Worm (Caenorhabditis elegans): ENCODE data around the gene zyx-1.
"Not testable (repeated sequence)": the region's sequence is repeated elsewhere in the genome, so short reads cannot be mapped to it uniquely, and the experiment has no call there.

zyx-1 gene

DNA sequence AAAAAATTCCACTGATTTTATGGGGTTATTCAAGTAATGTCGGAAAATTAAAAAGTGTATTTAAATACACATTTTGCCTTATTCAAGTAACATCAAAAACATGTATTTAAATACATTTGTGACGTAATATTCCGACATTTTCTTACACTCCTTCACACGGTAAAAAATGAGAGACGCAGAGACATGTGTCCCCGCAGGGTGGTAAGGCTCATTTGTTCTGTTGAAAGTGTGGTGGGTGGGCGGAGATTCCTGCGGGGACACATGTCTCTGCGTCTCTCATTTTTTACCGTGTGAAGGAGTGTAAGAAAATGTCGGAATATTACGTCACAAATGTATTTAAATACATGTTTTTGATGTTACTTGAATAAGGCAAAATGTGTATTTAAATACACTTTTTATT lies 40.3 kb upstream of the zyx-1 start (continued):
- TF ChIP-seq snpc-4 (GFP tag; optimal IDR thresholded peaks at IDR 0.05), result not testable (repeated sequence)
- TF ChIP-seq snpc-4 (tag; optimal IDR thresholded peaks at IDR 0.05) (peak in 2 of 4 experiments; percentile 42 to 58), F33H1.4 (GFP tag; IDR thresholded peaks at IDR 0.05) (peak; percentile 49), gei-17 (GFP tag; optimal IDR thresholded peaks at IDR 0.05) (peak; percentile 11), lin-40 (tag; optimal IDR thresholded peaks at IDR 0.05) (peak; percentile 86), Y56A3A.18 (GFP tag; IDR thresholded peaks at IDR 0.05) (peak; percentile 96), rcor-1 (GFP tag; IDR thresholded peaks at IDR 0.05) (peak; percentile 91), Y95B8A.8 (GFP tag; IDR thresholded peaks at IDR 0.05) (0 out of 2 replicates have a peak, but pooled peaks have one; percentile 55), tbp1 (GFP tag; optimal IDR thresholded peaks at IDR 0.05) (peak; percentile 64), dox-1 (GFP tag; IDR thresholded peaks at IDR 0.05) (peak; percentile 77), lin-26 (GFP tag; IDR thresholded peaks at IDR 0.05) (peak; percentile 66; the same call in 1 of the 2 replicates), nfyb-1 (GFP tag; IDR thresholded peaks at IDR 0.05) (peak; percentile 94), ekl-4 (GFP tag; IDR thresholded peaks at IDR 0.05) (peak; percentile 86), hsf-1 (GFP tag; IDR thresholded peaks at IDR 0.05) (0 out of 2 replicates have a peak, but pooled peaks have one; percentile 59), aptf-2 (GFP tag; conservative IDR thresholded peaks at IDR 0.05) (peak; percentile 44; the same call in 1 of the 2 replicates), egl-18 (GFP tag; IDR thresholded peaks at IDR 0.05) (peak; percentile 41; the same call in 1 of the 2 replicates), cebp-1 (GFP tag; IDR thresholded peaks at IDR 0.05) (peak; percentile 65), cebp-1 (tag; optimal IDR thresholded peaks at IDR 0.05) (peak; percentile 76), pbrm-1 (GFP tag; IDR thresholded peaks at IDR 0.05) (peak; percentile 100), mcd-1 (GFP tag; IDR thresholded peaks at IDR 0.05) (peak; percentile 89), egl-44 (GFP tag; IDR thresholded peaks at IDR 0.05) (0 out of 2 replicates have a peak, but pooled peaks have one; percentile 47), nhr-80 (tag; optimal IDR thresholded peaks at IDR 0.05) (peak; percentile 39), K11D2.4 (GFP tag; IDR thresholded peaks at IDR 0.05) (peak; percentile 93), madf-3 (GFP tag; IDR thresholded peaks at IDR 0.05) (peak; percentile 84), atf-7 (tag; optimal IDR thresholded peaks at IDR 0.05) (peak; percentile 25), hmg-20 (GFP tag; IDR thresholded peaks at IDR 0.05) (peak; percentile 81)

DNA sequence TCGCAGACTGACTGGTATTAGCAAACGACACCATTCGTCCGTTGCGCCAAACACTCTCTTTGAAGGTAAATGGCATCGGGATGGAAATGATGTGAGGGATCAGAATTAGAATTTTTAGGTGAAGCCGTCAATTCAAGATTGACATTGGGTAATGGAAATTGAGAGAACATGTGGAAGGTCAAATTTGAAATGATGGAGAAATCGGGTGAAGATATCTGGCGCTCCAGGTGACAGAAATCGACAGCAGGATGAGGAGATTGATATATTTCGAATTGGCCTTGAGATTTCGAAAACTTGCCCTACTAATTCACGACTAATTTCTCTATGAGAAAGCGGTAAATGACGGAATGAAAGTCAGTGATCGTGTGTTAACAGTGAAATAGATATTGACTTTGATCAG lies 34.2 kb upstream of the zyx-1 start:
- TF ChIP-seq let-526 (GFP tag; IDR thresholded peaks at IDR 0.05), result no peak
- no peak for TF ChIP-seq attf-6 (GFP tag; IDR thresholded peaks at IDR 0.05)
- no peak for TF ChIP-seq hmg-1.2 (GFP tag; IDR thresholded peaks at IDR 0.05)
- no peak for TF ChIP-seq Y53F4B.3 (GFP tag; IDR thresholded peaks at IDR 0.05)
- TF ChIP-seq attf-3 (GFP tag; conservative IDR thresholded peaks at IDR 0.05), result no peak
- TF ChIP-seq ekl-4 (GFP tag; IDR thresholded peaks at IDR 0.05), result no peak
- TF ChIP-seq attf-5 (GFP tag; optimal IDR thresholded peaks at IDR 0.05), result no peak
- TF ChIP-seq K11D2.4 (GFP tag; IDR thresholded peaks at IDR 0.05), result no peak
- TF ChIP-seq lsy-27 (tag; optimal IDR thresholded peaks at IDR 0.05; ENCODE audit: borderline replicate concordance, insufficient read depth), result no peak
- no peak for TF ChIP-seq snpc-4 (GFP tag; optimal IDR thresholded peaks at IDR 0.05)
- no peak for TF ChIP-seq snpc-4 (tag; optimal IDR thresholded peaks at IDR 0.05)
- no peak for TF ChIP-seq ceh-100 (GFP tag; IDR thresholded peaks at IDR 0.05)
- no peak for TF ChIP-seq F23B12.7 (tag; optimal IDR thresholded peaks at IDR 0.05; ENCODE audit: insufficient read depth)
- no peak for TF ChIP-seq lir-1 (GFP tag; conservative IDR thresholded peaks at IDR 0.05)

DNA sequence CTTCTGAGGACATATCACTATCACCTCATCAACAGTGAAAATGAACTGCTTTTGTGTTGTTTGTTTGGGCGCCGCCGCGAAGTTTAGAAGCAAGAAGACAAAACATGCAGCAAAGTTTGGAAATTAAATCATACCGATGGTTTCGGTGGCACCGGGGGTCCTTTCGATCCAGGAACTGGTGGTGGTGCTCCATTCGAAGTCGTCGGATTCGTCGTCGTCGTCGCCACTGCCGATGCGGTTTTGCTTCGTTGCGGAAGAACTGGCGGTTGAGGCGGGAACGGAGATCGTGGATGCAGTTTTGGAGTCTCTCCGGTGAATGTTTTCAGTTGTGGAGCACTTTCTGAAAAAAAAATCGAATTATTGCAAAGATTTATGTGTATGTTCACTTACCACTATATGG lies 33.2 kb upstream of the zyx-1 start:
- TF ChIP-seq zfh-2 (GFP tag; conservative IDR thresholded peaks at IDR 0.05) (peak; percentile 51; the same call in 1 of the 2 replicates), cebp-1 (GFP tag; IDR thresholded peaks at IDR 0.05) (no peak), cebp-1 (tag; optimal IDR thresholded peaks at IDR 0.05) (no peak)

Data from whole organism, young adult.